Worm (Caenorhabditis elegans) whole organism, L1 larva: ENCODE results near the gene F36H9.2.

Experiments used
- aha-1 ChIP-seq: fragments of 150-350 bp; optimal IDR thresholded peaks from 2 replicates; lab custom pipeline; 2014; ENCODE audit warnings: missing biosample characterization, missing genetic modification characterization
- aly-2 ChIP-seq: fragments of 150-350 bp; optimal IDR thresholded peaks from 2 replicates; lab custom pipeline; 2014; ENCODE audit warnings: missing biosample characterization, missing genetic modification characterization
- ama-1 ChIP-seq: fragments of 150-350 bp; optimal IDR thresholded peaks from 2 replicates; lab custom pipeline; 2014
- efl-3 ChIP-seq: fragments of 200-800 bp; sonication (Bioruptor generic); optimal IDR thresholded peaks from 2 replicates; lab custom pipeline; 2018; ENCODE audit warnings: mild to moderate bottlenecking, missing genetic modification characterization, missing compliant biosample characterization
- lin-35 ChIP-seq, 2 experiments: fragments of 150-350 bp; optimal IDR thresholded peaks; 2 replicates each; lab custom pipeline; 2014; ENCODE audit warnings: missing biosample characterization in 2 of 2, missing genetic modification characterization in 2 of 2, missing genetic modification reagents in 2 of 2
- lsy-2 ChIP-seq, 2 experiments: fragments of 150-350 bp; optimal IDR thresholded peaks; 2 replicates each; lab custom pipeline; 2014; ENCODE audit warnings: missing biosample characterization in 2 of 2, missing genetic modification characterization in 2 of 2
- mdl-1 ChIP-seq, 2 experiments: fragments of 150-350 bp; optimal IDR thresholded peaks; 2 replicates each; lab custom pipeline; 2014 to 2017; ENCODE audit warnings: missing biosample characterization in 2 of 2, missing genetic modification characterization in 2 of 2, inconsistent platforms in 1 of 2
- nhr-237 ChIP-seq: fragments of 150-350 bp; optimal IDR thresholded peaks from 2 replicates; lab custom pipeline; 2014; ENCODE audit warnings: missing biosample characterization, missing genetic modification characterization
- nhr-77 ChIP-seq: fragments of 150-350 bp; optimal IDR thresholded peaks from 2 replicates; lab custom pipeline; 2014; ENCODE audit warnings: missing biosample characterization, missing genetic modification characterization
- rnt-1 ChIP-seq: sonication (generic microtip); optimal IDR thresholded peaks from 2 replicates; lab custom pipeline; 2016; ENCODE audit warnings: mild to moderate bottlenecking, missing genetic modification characterization, moderate library complexity, missing compliant biosample characterization
- unc-62 ChIP-seq: fragments of 150-350 bp; optimal IDR thresholded peaks from 2 replicates; lab custom pipeline; 2014; ENCODE audit warnings: missing biosample characterization, missing genetic modification reagents, missing genetic modification characterization
- ztf-11 ChIP-seq, 2 experiments: sonication (generic microtip); optimal IDR thresholded peaks; 2 replicates each; lab custom pipeline; 2016 to 2017; ENCODE audit warnings: missing genetic modification characterization in 2 of 2, missing biosample characterization in 1 of 2, missing compliant biosample characterization in 1 of 2

DNA sequence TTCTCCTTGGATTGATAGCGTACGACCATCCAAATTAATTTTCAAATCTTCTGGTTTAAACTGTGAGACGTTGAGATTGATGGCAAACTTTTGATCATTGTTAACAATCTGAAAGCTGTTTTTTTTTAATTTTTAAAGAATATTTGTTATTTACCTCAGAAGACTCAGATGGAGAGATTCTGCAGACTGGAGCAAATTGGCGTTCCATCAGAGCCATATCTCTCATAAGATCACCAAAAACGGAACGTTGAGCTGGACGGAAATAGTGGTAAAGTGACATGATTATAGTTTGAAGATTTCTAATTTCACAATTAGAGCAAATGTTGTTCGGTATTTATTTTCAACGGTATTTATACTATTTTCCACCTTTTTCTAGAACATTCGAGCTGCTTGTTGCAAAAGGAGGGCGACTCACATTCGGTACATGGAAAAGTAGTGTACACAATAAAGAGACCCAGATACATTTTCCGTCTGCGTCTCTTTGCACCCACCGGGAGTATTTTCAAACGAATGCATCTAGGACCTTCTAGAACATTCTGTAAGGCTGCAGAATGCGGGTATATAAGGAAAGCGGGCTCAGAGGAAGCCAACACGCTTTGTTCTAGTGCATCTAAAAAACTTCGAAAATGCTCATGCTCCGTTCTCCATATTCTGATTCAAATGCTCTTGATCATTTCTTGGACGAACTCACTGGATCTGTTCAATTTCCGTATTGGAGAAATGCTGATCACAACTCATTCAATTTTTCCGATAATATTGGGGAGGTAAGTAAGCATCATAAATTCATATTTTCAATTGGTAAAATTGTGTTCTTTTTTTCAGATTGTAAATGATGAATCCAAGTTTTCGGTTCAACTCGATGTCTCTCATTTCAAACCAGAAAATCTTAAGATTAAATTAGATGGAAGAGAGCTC, 16.6 kb downstream of the F36H9.2 start, which contains the start of the genes hsp-16.2 and hsp-16.41:
- TF ChIP-seq ama-1 (peak; percentile 88), aly-2 (no peak), ztf-11 (tag; optimal IDR thresholded peaks at IDR 0.05; lab: Kevin White, UChicago) (peak in 1 of 2 experiments; percentile 48), efl-3 (GFP tag; lab: Kevin White, UChicago) (no peak), nhr-237 (tag; lab: Kevin White, UChicago) (no peak), unc-62 (no peak), mdl-1 (tag; optimal IDR thresholded peaks at IDR 0.05; lab: Kevin White, UChicago) (peak in 1 of 2 experiments; percentile 52), nhr-77 (tag; lab: Kevin White, UChicago) (no peak), rnt-1 (tag; lab: Kevin White, UChicago) (peak; percentile 29), lsy-2 (tag; optimal IDR thresholded peaks at IDR 0.05; lab: Kevin White, UChicago) (peak in 1 of 2 experiments; percentile 39), aha-1 (tag; lab: Kevin White, UChicago) (peak; percentile 13), lin-35 (GFP tag; optimal IDR thresholded peaks at IDR 0.05; lab: Kevin White, UChicago) (peak; percentile 32 to 57)
